Fruit fly (Drosophila melanogaster) whole organism, wandering third instar larva: Measurements from ENCODE around the gene CG10859.

ENCODE experiments used
- Abd-B ChIP-seq: fragments of >200 bp; optimal IDR thresholded peaks from 2 replicates; lab custom pipeline; 2017; ENCODE audit warnings: missing biosample characterization, missing genetic modification characterization
- CG32264 ChIP-seq: fragments of 200-800 bp; sonication (Bioruptor generic); optimal IDR thresholded peaks from 2 replicates; lab custom pipeline; 2016; ENCODE audit warnings: missing biosample characterization, missing genetic modification characterization
- CG9705 ChIP-seq: fragments of 200-800 bp; sonication (Bioruptor generic); optimal IDR thresholded peaks from 2 replicates; lab custom pipeline; 2018; ENCODE audit warnings: missing biosample characterization, mild to moderate bottlenecking, missing genetic modification characterization
- CrebA ChIP-seq: fragments of 200-800 bp; sonication (Bioruptor generic); optimal IDR thresholded peaks from 2 replicates; lab custom pipeline; 2016; ENCODE audit warnings: missing biosample characterization, mild to moderate bottlenecking, missing genetic modification characterization, borderline replicate concordance
- Dfd ChIP-seq: fragments of >200 bp; optimal IDR thresholded peaks from 2 replicates; lab custom pipeline; 2017; ENCODE audit warnings: missing biosample characterization, missing genetic modification characterization
- Dif ChIP-seq: fragments of 200-275, 200-300 bp; sonication (Bioruptor generic); optimal IDR thresholded peaks from 2 replicates; lab custom pipeline; 2018; ENCODE audit warnings: missing biosample characterization, missing genetic modification characterization; ENCODE audit not compliant: partially characterized antibody
- GATAd ChIP-seq: sonication (Bioruptor generic); optimal IDR thresholded peaks from 2 replicates; lab custom pipeline; 2016; ENCODE audit warnings: missing biosample characterization, missing genetic modification characterization
- HLH106 ChIP-seq: fragments of 200-800 bp; optimal IDR thresholded peaks from 3 replicates; lab custom pipeline; 2019; ENCODE audit warnings: missing biosample characterization, mild to moderate bottlenecking, missing genetic modification characterization, moderate library complexity
- Hnf4 ChIP-seq: fragments of 200-800 bp; sonication (Bioruptor generic); optimal IDR thresholded peaks from 2 replicates; lab custom pipeline; 2016; ENCODE audit warnings: missing biosample characterization, mild to moderate bottlenecking, missing genetic modification characterization
- Hr78 ChIP-seq: fragments of >200 bp; optimal IDR thresholded peaks from 2 replicates; lab custom pipeline; 2017; ENCODE audit warnings: missing biosample characterization, missing genetic modification characterization
- Hr83 ChIP-seq: fragments of 200-300 bp; sonication (Bioruptor generic); optimal IDR thresholded peaks from 2 replicates; lab custom pipeline; 2016; ENCODE audit warnings: missing biosample characterization, mild to moderate bottlenecking, missing genetic modification characterization, moderate library complexity; ENCODE audit not compliant: poor library complexity, severe bottlenecking
- Jra ChIP-seq: sonication (Bioruptor generic); optimal IDR thresholded peaks from 2 replicates; lab custom pipeline; 2016; ENCODE audit warnings: missing biosample characterization, missing genetic modification characterization
- Mio ChIP-seq: sonication (Bioruptor generic); optimal IDR thresholded peaks from 2 replicates; lab custom pipeline; 2016; ENCODE audit warnings: missing biosample characterization, missing genetic modification characterization
- Myc ChIP-seq: fragments of >200 bp; optimal IDR thresholded peaks from 2 replicates; lab custom pipeline; 2017
- N ChIP-seq: fragments of >200 bp; optimal IDR thresholded peaks from 2 replicates; lab custom pipeline; 2018; ENCODE audit warnings: missing biosample characterization, missing external identifiers, missing genetic modification characterization
- OdsH ChIP-seq: fragments of 200-800 bp; sonication (Bioruptor generic); optimal IDR thresholded peaks from 2 replicates; lab custom pipeline; 2016; ENCODE audit warnings: missing biosample characterization, mild to moderate bottlenecking, missing genetic modification characterization
- Rel ChIP-seq, 2 experiments: fragments of 200-800 bp; sonication (Bioruptor generic) in 1 of 2; optimal IDR thresholded peaks; 2 replicates in 1 of 2; 3 replicates in 1 of 2; lab custom pipeline; 2016 to 2019; ENCODE audit warnings: mild to moderate bottlenecking in 2 of 2, missing biosample characterization in 2 of 2, missing genetic modification characterization in 2 of 2, moderate library complexity in 1 of 2
- Sp1 ChIP-seq: fragments of 200-800 bp; sonication (Bioruptor generic); optimal IDR thresholded peaks from 3 replicates; lab custom pipeline; 2019; ENCODE audit warnings: missing biosample characterization, mild to moderate bottlenecking, missing genetic modification characterization, moderate library complexity
- Vsx2 ChIP-seq: fragments of 200-300, 225-300 bp; sonication (Bioruptor generic); optimal IDR thresholded peaks from 2 replicates; lab custom pipeline; 2018; ENCODE audit warnings: missing biosample characterization, missing genetic modification characterization; ENCODE audit not compliant: partially characterized antibody
- br ChIP-seq: fragments of 200-800 bp; sonication (Bioruptor generic); optimal IDR thresholded peaks from 2 replicates; lab custom pipeline; 2016; ENCODE audit warnings: missing biosample characterization, missing genetic modification characterization
- brk ChIP-seq: fragments of 200-800 bp; sonication (Bioruptor generic); optimal IDR thresholded peaks from 2 replicates; lab custom pipeline; 2016; ENCODE audit warnings: missing biosample characterization, mild to moderate bottlenecking, missing genetic modification characterization
- dl ChIP-seq, 2 experiments: fragments of 175-275, 200-275 bp in 1 of 2; fragments of 200-275 bp in 1 of 2; sonication (Bioruptor generic); optimal IDR thresholded peaks; lab custom pipeline; 2018; ENCODE audit warnings: mild to moderate bottlenecking in 2 of 2, missing biosample characterization in 2 of 2, missing genetic modification characterization in 2 of 2, moderate library complexity in 2 of 2; ENCODE audit not compliant: partially characterized antibody in 2 of 2, insufficient read depth in 1 of 2
- dmrt93B ChIP-seq: fragments of 200-800 bp; sonication (Bioruptor generic); optimal IDR thresholded peaks from 2 replicates; lab custom pipeline; 2018; ENCODE audit warnings: missing biosample characterization, mild to moderate bottlenecking, missing genetic modification characterization
- dsf ChIP-seq: sonication (Bioruptor generic); optimal IDR thresholded peaks from 2 replicates; lab custom pipeline; 2016; ENCODE audit warnings: missing biosample characterization, missing genetic modification characterization, borderline replicate concordance
- ey ChIP-seq: fragments of 200-800 bp; sonication (Bioruptor generic); optimal IDR thresholded peaks from 2 replicates; lab custom pipeline; 2016; ENCODE audit warnings: missing biosample characterization, missing genetic modification characterization
- foxo ChIP-seq, 2 experiments: fragments of 200-800 bp; sonication (Bioruptor generic); optimal IDR thresholded peaks; 2 replicates in 1 of 2; 3 replicates in 1 of 2; lab custom pipeline; 2016 to 2017; ENCODE audit warnings: missing biosample characterization in 2 of 2, missing genetic modification characterization in 2 of 2
- fru ChIP-seq: fragments of 200-800 bp; sonication (Bioruptor generic); optimal IDR thresholded peaks from 3 replicates; lab custom pipeline; 2016; ENCODE audit warnings: missing biosample characterization, mild to moderate bottlenecking, missing genetic modification characterization
- h ChIP-seq: fragments of 200-800 bp; sonication (Bioruptor generic); optimal IDR thresholded peaks from 3 replicates; lab custom pipeline; 2016; ENCODE audit warnings: missing biosample characterization, mild to moderate bottlenecking, missing genetic modification characterization
- jim ChIP-seq: fragments of 175-275, 200-325 bp; sonication (Bioruptor generic); optimal IDR thresholded peaks from 2 replicates; lab custom pipeline; 2016; ENCODE audit warnings: missing biosample characterization, mild to moderate bottlenecking, missing genetic modification characterization
- lola ChIP-seq: fragments of >200 bp; optimal IDR thresholded peaks from 2 replicates; lab custom pipeline; 2017; ENCODE audit warnings: missing biosample characterization, missing genetic modification characterization
- pan ChIP-seq: fragments of >200 bp; optimal IDR thresholded peaks from 2 replicates; lab custom pipeline; 2017
- psq ChIP-seq: fragments of 200-800 bp; sonication (Bioruptor generic); optimal IDR thresholded peaks from 3 replicates; lab custom pipeline; 2017; ENCODE audit warnings: missing biosample characterization, mild to moderate bottlenecking, missing genetic modification characterization, moderate library complexity
- rgr ChIP-seq: fragments of 200-800 bp; sonication (Bioruptor generic); optimal IDR thresholded peaks from 3 replicates; lab custom pipeline; 2016; ENCODE audit warnings: missing biosample characterization, mild to moderate bottlenecking, missing genetic modification characterization
- sage ChIP-seq: fragments of 200-800 bp; sonication (Bioruptor generic); optimal IDR thresholded peaks from 2 replicates; lab custom pipeline; 2016; ENCODE audit warnings: missing biosample characterization, mild to moderate bottlenecking, missing genetic modification characterization
- sv ChIP-seq: fragments of 200-800 bp; sonication (Bioruptor generic); optimal IDR thresholded peaks from 3 replicates; lab custom pipeline; 2016; ENCODE audit warnings: missing biosample characterization, missing genetic modification characterization
- tai ChIP-seq: sonication (Bioruptor generic); optimal IDR thresholded peaks from 2 replicates; lab custom pipeline; 2016; ENCODE audit warnings: missing biosample characterization, missing genetic modification characterization
- usp ChIP-seq: fragments of >200 bp; optimal IDR thresholded peaks from 2 replicates; lab custom pipeline; 2017; ENCODE audit warnings: missing biosample characterization, missing genetic modification characterization
- woc ChIP-seq: sonication (Bioruptor generic); optimal IDR thresholded peaks from 2 replicates; lab custom pipeline; 2016; ENCODE audit warnings: missing biosample characterization, mild to moderate bottlenecking, missing genetic modification characterization

CG10859 gene

dm6 chr2L:13396084-13396483, 2.4 kb downstream of the CG10859 start, which contains the start of gene CG16957:
CG16957 (minus strand) TSS chr2L:13396184.
- TF ChIP-seq Hr83 (GFP tag; lab: Kevin White, UChicago) (no peak), Dfd (GFP tag; lab: Kevin White, UChicago) (no peak), GATAd (GFP tag; lab: Kevin White, UChicago) (no peak), fru (no peak), h (no peak), Sp1 (GFP tag; lab: Kevin White, UChicago) (no peak), dl (GFP tag; optimal IDR thresholded peaks at IDR 0.05; lab: Kevin White, UChicago; ENCODE audit: insufficient read depth in 1 of 2, partially characterized antibody in 2 of 2) (no peak), Vsx2 (GFP tag; lab: Kevin White, UChicago) (no peak), Jra (no peak), Dif (GFP tag; lab: Kevin White, UChicago) (no peak), Rel (GFP tag; optimal IDR thresholded peaks at IDR 0.05; lab: Kevin White, UChicago) (no peak), Rel (tag; optimal IDR thresholded peaks at IDR 0.05; lab: Kevin White, UChicago) (no peak), CG32264 (no peak), CrebA (GFP tag; lab: Kevin White, UChicago) (no peak), jim (GFP tag; lab: Kevin White, UChicago) (no peak)

- TF ChIP-seq dmrt93B (GFP tag; lab: Kevin White, UChicago) (peak; percentile 87), Dif (GFP tag; lab: Kevin White, UChicago) (no peak), OdsH (GFP tag; lab: Kevin White, UChicago) (peak; percentile 87), brk (no peak), Mio (GFP tag; lab: Kevin White, UChicago) (peak; percentile 75), Hnf4 (GFP tag; lab: Kevin White, UChicago) (no peak), sv (GFP tag; lab: Kevin White, UChicago) (peak; percentile 89), Rel (GFP tag; optimal IDR thresholded peaks at IDR 0.05; lab: Kevin White, UChicago) (peak; percentile 61), Rel (tag; optimal IDR thresholded peaks at IDR 0.05; lab: Kevin White, UChicago) (peak; percentile 69), CrebA (GFP tag; lab: Kevin White, UChicago) (no peak), N (GFP tag; lab: Kevin White, UChicago) (no peak), br (peak; percentile 90), HLH106 (tag; lab: Kevin White, UChicago) (peak; percentile 76), CG9705 (peak; percentile 93), psq (GFP tag; lab: Kevin White, UChicago) (peak; percentile 74), Abd-B (GFP tag; lab: Kevin White, UChicago) (no peak), Hr83 (GFP tag; lab: Kevin White, UChicago) (peak; percentile 92), ey (peak; percentile 69), Hr78 (GFP tag; lab: Kevin White, UChicago) (no peak), Dfd (GFP tag; lab: Kevin White, UChicago) (no peak), Myc (lab: Kevin White, UChicago) (peak; percentile 77), woc (GFP tag; lab: Kevin White, UChicago) (peak; percentile 53), tai (GFP tag; lab: Kevin White, UChicago) (no peak), Sp1 (GFP tag; lab: Kevin White, UChicago) (peak; percentile 91), lola (GFP tag; lab: Kevin White, UChicago) (no peak), fru (peak; percentile 83), usp (GFP tag; lab: Kevin White, UChicago) (no peak), rgr (peak; percentile 96), GATAd (GFP tag; lab: Kevin White, UChicago) (no peak), dsf (peak; percentile 27), dl (GFP tag; optimal IDR thresholded peaks at IDR 0.05; lab: Kevin White, UChicago; ENCODE audit: insufficient read depth in 1 of 2, partially characterized antibody in 2 of 2) (no peak), pan (no peak), Jra (no peak), Vsx2 (GFP tag; lab: Kevin White, UChicago) (no peak), foxo (GFP tag; optimal IDR thresholded peaks at IDR 0.05; lab: Kevin White, UChicago) (peak; percentile 53 to 82), CG32264 (peak; percentile 63), sage (GFP tag; lab: Kevin White, UChicago) (peak; percentile 87), jim (GFP tag; lab: Kevin White, UChicago) (no peak), h (peak; percentile 91)
- TF ChIP-seq, all 38 proteins: peak for 21
Measured at dm6 chr2L:13394903-13395302, 3.6 kb downstream of the CG10859 start, which contains the start of gene RpL24. RpL24 (minus strand) TSS chr2L:13395131.
